Fruit fly (Drosophila melanogaster) whole organism, embryonic: ENCODE data around the gene CG3603.

Experiments
- Abd-B ChIP-seq: fragments of 200-800 bp; sonication (Bioruptor generic); optimal IDR thresholded peaks from 2 replicates; lab custom pipeline; 2018; ENCODE audit warnings: missing biosample characterization, mild to moderate bottlenecking, missing genetic modification characterization, moderate library complexity
- Blimp-1 ChIP-seq: fragments of 200-800 bp; sonication (Bioruptor generic); optimal IDR thresholded peaks from 3 replicates; lab custom pipeline; 2018; ENCODE audit warnings: missing biosample characterization, missing genetic modification characterization, mild to moderate bottlenecking, moderate library complexity, missing genetic modification reagents
- CG10543 ChIP-seq: fragments of 200-800 bp; sonication (Bioruptor generic); optimal IDR thresholded peaks from 3 replicates; lab custom pipeline; 2017; ENCODE audit warnings: missing biosample characterization, mild to moderate bottlenecking, missing genetic modification characterization, moderate library complexity
- CG10979 ChIP-seq: fragments of 200-800 bp; sonication (Bioruptor generic); optimal IDR thresholded peaks from 2 replicates; lab custom pipeline; 2018; ENCODE audit warnings: missing biosample characterization, mild to moderate bottlenecking, missing genetic modification characterization, moderate library complexity
- CG11504 ChIP-seq: fragments of 200-800 bp; sonication (Bioruptor generic); optimal IDR thresholded peaks from 3 replicates; lab custom pipeline; 2019; ENCODE audit warnings: missing biosample characterization, mild to moderate bottlenecking, missing genetic modification characterization, moderate library complexity
- CG12071 ChIP-seq: fragments of 200-800 bp; sonication (Bioruptor generic); optimal IDR thresholded peaks from 3 replicates; lab custom pipeline; 2018; ENCODE audit warnings: missing biosample characterization, mild to moderate bottlenecking, missing genetic modification characterization
- CG12659 ChIP-seq: fragments of 200-800 bp; sonication (Bioruptor generic); optimal IDR thresholded peaks from 3 replicates; lab custom pipeline; 2017; ENCODE audit warnings: mild to moderate bottlenecking, missing biosample characterization, missing genetic modification reagents, missing genetic modification characterization
- CG1647 ChIP-seq: fragments of 200-800 bp; sonication (Bioruptor generic); optimal IDR thresholded peaks from 3 replicates; lab custom pipeline; 2016; ENCODE audit warnings: missing biosample characterization, missing genetic modification characterization
- CG16779 ChIP-seq: fragments of 200-800 bp; sonication (Bioruptor generic); IDR thresholded peaks from 2 replicates; pipeline ENCODE4 v1.3.6; 2022; ENCODE audit warnings: missing biosample characterization, missing genetic modification characterization
- CG17361 ChIP-seq: fragments of 200-800 bp; sonication (Bioruptor generic); IDR thresholded peaks from 3 replicates; pipeline ENCODE4 v1.3.6; 2022; ENCODE audit warnings: missing biosample characterization, missing genetic modification characterization
- CG17829 ChIP-seq: fragments of 200-800 bp; optimal IDR thresholded peaks from 2 replicates; lab custom pipeline; 2019; ENCODE audit warnings: missing biosample characterization, mild to moderate bottlenecking, missing genetic modification characterization, moderate library complexity
- CG30431 ChIP-seq: fragments of 200-800 bp; sonication (Bioruptor generic); optimal IDR thresholded peaks from 2 replicates; lab custom pipeline; 2017; ENCODE audit warnings: missing biosample characterization, missing genetic modification characterization
- CG31441 ChIP-seq: fragments of 200-800 bp; sonication (Bioruptor generic); IDR thresholded peaks from 2 replicates; pipeline ENCODE4 v1.3.6; 2022; ENCODE audit warnings: missing biosample characterization, missing genetic modification characterization
- CG3281 ChIP-seq: fragments of 200-800 bp; sonication (Bioruptor generic); optimal IDR thresholded peaks from 3 replicates; lab custom pipeline; 2017; ENCODE audit warnings: missing biosample characterization, mild to moderate bottlenecking, missing genetic modification characterization
- CG3726 ChIP-seq: fragments of 200-800 bp; sonication (Bioruptor generic); IDR thresholded peaks from 3 replicates; pipeline ENCODE4, ENCODE4 v1.3.6; 2022; ENCODE audit warnings: missing biosample characterization, missing genetic modification characterization
- CG4820 ChIP-seq: fragments of 200-800 bp; sonication (Bioruptor generic); optimal IDR thresholded peaks from 3 replicates; lab custom pipeline; 2016; ENCODE audit warnings: missing biosample characterization, missing genetic modification characterization
- CG7271 ChIP-seq: fragments of 200-800 bp; sonication (Bioruptor generic); optimal IDR thresholded peaks from 2 replicates; lab custom pipeline; 2018; ENCODE audit warnings: missing biosample characterization, mild to moderate bottlenecking, missing genetic modification characterization, moderate library complexity
- CG7372 ChIP-seq: fragments of 200-800 bp; sonication (Bioruptor generic); IDR thresholded peaks from 2 replicates; pipeline ENCODE4 v1.3.6; 2022; ENCODE audit warnings: missing biosample characterization, missing genetic modification characterization
- Camta ChIP-seq: fragments of 200-800 bp; sonication (Bioruptor generic); optimal IDR thresholded peaks from 2 replicates; lab custom pipeline; 2016; ENCODE audit warnings: missing biosample characterization, missing genetic modification characterization
- CoRest ChIP-seq: fragments of 200-800 bp; sonication (Bioruptor generic); optimal IDR thresholded peaks from 3 replicates; lab custom pipeline; 2018; ENCODE audit warnings: missing biosample characterization, mild to moderate bottlenecking, missing genetic modification characterization, moderate library complexity
- Hr3 ChIP-seq: fragments of 200-800 bp; sonication (Bioruptor generic); optimal IDR thresholded peaks from 3 replicates; lab custom pipeline; 2016; ENCODE audit warnings: missing biosample characterization, missing genetic modification characterization
- MBD-R2 ChIP-seq: fragments of 200-800 bp; sonication (Bioruptor generic); IDR thresholded peaks from 2 replicates; pipeline ENCODE4 v1.3.6; 2022; ENCODE audit warnings: missing biosample characterization, missing genetic modification characterization
- Med ChIP-seq: fragments of 200-800 bp; sonication (Bioruptor generic); peaks from one replicate; lab custom pipeline; 2016; ENCODE audit warnings: missing biosample characterization, missing genetic modification characterization, mild to moderate bottlenecking, inconsistent platforms, moderate library complexity
- Meics ChIP-seq: fragments of 200-800 bp; sonication (Bioruptor generic); optimal IDR thresholded peaks from 2 replicates; lab custom pipeline; 2017; ENCODE audit warnings: missing biosample characterization, mild to moderate bottlenecking, missing genetic modification characterization
- Mes4 ChIP-seq: fragments of 200-800 bp; sonication (Bioruptor generic); optimal IDR thresholded peaks from 2 replicates; lab custom pipeline; 2016; ENCODE audit warnings: missing biosample characterization, missing genetic modification characterization
- Nf-YA ChIP-seq: fragments of 200-800 bp; sonication (Bioruptor generic); IDR thresholded peaks from 2 replicates; pipeline ENCODE4 v1.3.6; 2022; ENCODE audit warnings: missing biosample characterization, missing genetic modification characterization
- Ptx1 ChIP-seq: fragments of 200-800 bp; sonication (Bioruptor generic); IDR thresholded peaks from 2 replicates; pipeline ENCODE4 v1.3.6; 2022; ENCODE audit warnings: missing biosample characterization, missing genetic modification characterization
- Ssrp ChIP-seq: fragments of 200-800 bp; sonication (Bioruptor generic); optimal IDR thresholded peaks from 2 replicates; lab custom pipeline; 2018; ENCODE audit warnings: missing biosample characterization, mild to moderate bottlenecking, missing genetic modification characterization, moderate library complexity
- Trl ChIP-seq, 3 experiments: fragments of >200 bp in 2 of 3; fragments of 200-800 bp in 1 of 3; sonication (Bioruptor generic) in 1 of 3; optimal IDR thresholded peaks; 2 replicates in 1 of 3; 3 replicates in 2 of 3; lab custom pipeline; 2016 to 2017; ENCODE audit warnings: missing biosample characterization in 1 of 3, missing genetic modification characterization in 1 of 3
- amos ChIP-seq: fragments of 200-800 bp; sonication (Bioruptor generic); IDR thresholded peaks from 2 replicates; pipeline ENCODE4 v1.3.6; 2022; ENCODE audit warnings: missing biosample characterization, missing genetic modification characterization; ENCODE audit not compliant: partially characterized antibody
- cg ChIP-seq: fragments of 200-800 bp; sonication (Bioruptor generic); optimal IDR thresholded peaks from 3 replicates; lab custom pipeline; 2019; ENCODE audit warnings: missing biosample characterization, mild to moderate bottlenecking, missing genetic modification characterization, moderate library complexity
- croc ChIP-seq: fragments of 200-800 bp; sonication (Bioruptor generic); conservative IDR thresholded peaks from 3 replicates; pipeline ENCODE4 v1.3.6; 2022; ENCODE audit warnings: missing biosample characterization, missing genetic modification characterization
- esg ChIP-seq: fragments of 200-800 bp; sonication (Bioruptor generic); conservative IDR thresholded peaks from 2 replicates; pipeline ENCODE4 v1.3.6; 2022; ENCODE audit warnings: missing biosample characterization, missing genetic modification characterization
- hkb ChIP-seq, 2 experiments: fragments of 200-800 bp in 1 of 2; fragments of >200 bp in 1 of 2; sonication (Bioruptor generic) in 1 of 2; IDR thresholded peaks in 1 of 2; optimal IDR thresholded peaks in 1 of 2; 2 replicates each; pipeline versions ENCODE4 v1.3.6 to Lab custom; 2017 to 2022; ENCODE audit warnings: missing biosample characterization in 1 of 2, missing genetic modification characterization in 1 of 2
- jigr1 ChIP-seq: fragments of 200-800 bp; sonication (Bioruptor generic); IDR thresholded peaks from 3 replicates; pipeline ENCODE4 v1.3.6; 2022; ENCODE audit warnings: missing biosample characterization, missing genetic modification characterization
- jing ChIP-seq: fragments of 200-800 bp; sonication (Bioruptor generic); optimal IDR thresholded peaks from 2 replicates; lab custom pipeline; 2018; ENCODE audit warnings: missing biosample characterization, mild to moderate bottlenecking, missing genetic modification characterization
- klu ChIP-seq: fragments of 200-800 bp; sonication (Bioruptor generic); IDR thresholded peaks from 2 replicates; pipeline ENCODE4 v1.3.6; 2022; ENCODE audit warnings: missing biosample characterization, missing genetic modification characterization
- org-1 ChIP-seq: fragments of 200-800 bp; sonication (Bioruptor generic); optimal IDR thresholded peaks from 2 replicates; lab custom pipeline; 2017; ENCODE audit warnings: missing biosample characterization, missing genetic modification characterization
- pan ChIP-seq, 4 experiments: fragments of >200 bp in 3 of 4; fragments of 200-800 bp in 1 of 4; sonication (Bioruptor generic) in 1 of 4; optimal IDR thresholded peaks in 3 of 4; IDR thresholded peaks in 1 of 4; 2 replicates each; pipeline versions ENCODE4 v1.3.6 to Lab custom; 2017 to 2022; ENCODE audit warnings: missing biosample characterization in 2 of 4, missing genetic modification characterization in 2 of 4, mixed read lengths in 1 of 4
- pb ChIP-seq: fragments of 200-800 bp; sonication (Bioruptor generic); optimal IDR thresholded peaks from 3 replicates; lab custom pipeline; 2016; ENCODE audit warnings: missing biosample characterization, missing genetic modification characterization
- ranshi ChIP-seq: fragments of 200-800 bp; sonication (Bioruptor generic); IDR thresholded peaks from 2 replicates; pipeline ENCODE4 v1.3.6; 2022; ENCODE audit warnings: missing biosample characterization, missing genetic modification characterization
- repo ChIP-seq: fragments of 200-800 bp; sonication (Bioruptor generic); optimal IDR thresholded peaks from 2 replicates; lab custom pipeline; 2016; ENCODE audit warnings: missing biosample characterization, missing genetic modification characterization
- scrt ChIP-seq: fragments of 200-800 bp; sonication (Bioruptor generic); optimal IDR thresholded peaks from 2 replicates; lab custom pipeline; 2018; ENCODE audit warnings: missing biosample characterization, mild to moderate bottlenecking, missing genetic modification characterization, moderate library complexity
- sens ChIP-seq: fragments of 200-800 bp; sonication (Bioruptor generic); peaks from one replicate; lab custom pipeline; 2016; ENCODE audit warnings: missing biosample characterization, missing genetic modification characterization
- slou ChIP-seq: fragments of 200-800 bp; sonication (Bioruptor generic); optimal IDR thresholded peaks from 3 replicates; lab custom pipeline; 2016; ENCODE audit warnings: missing biosample characterization, missing genetic modification characterization
- vnd ChIP-seq: fragments of 200-800 bp; sonication (Bioruptor generic); IDR thresholded peaks from 3 replicates; pipeline ENCODE4 v1.3.6; 2022; ENCODE audit warnings: missing biosample characterization, missing genetic modification characterization; ENCODE audit not compliant: partially characterized antibody
- yki ChIP-seq: fragments of >200 bp; optimal IDR thresholded peaks from 3 replicates; lab custom pipeline; 2018

CG3603 gene

DNA sequence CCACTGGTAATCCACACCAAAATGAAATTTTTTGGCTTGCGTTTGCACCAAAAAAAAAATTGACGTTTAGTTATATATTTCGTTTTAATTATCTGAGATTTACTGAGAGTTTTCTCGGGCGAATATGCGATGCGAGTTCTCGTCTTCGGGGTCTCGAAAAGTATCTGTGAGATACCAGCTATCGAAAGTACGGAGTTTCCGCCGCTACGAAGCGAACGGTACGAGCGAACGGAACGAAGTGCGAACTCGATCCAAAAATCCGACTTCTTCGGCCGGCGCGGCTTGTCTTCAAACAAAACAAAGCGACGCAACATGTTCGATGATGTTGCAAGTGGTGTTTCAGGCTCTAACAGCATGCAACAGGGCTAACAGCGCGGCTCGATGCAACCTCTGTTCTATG lies 25.8 kb downstream of the CG3603 start, which contains the start of gene rst (continued):
- TF ChIP-seq esg (GFP tag; lab: Robert Waterston, UW) (no peak), Trl (optimal IDR thresholded peaks at IDR 0.05; lab: Kevin White, UChicago) (no peak), Trl (GFP tag; optimal IDR thresholded peaks at IDR 0.05; lab: Kevin White, UChicago) (no peak), cg (GFP tag; lab: Kevin White, UChicago) (no peak), pb (GFP tag; lab: Kevin White, UChicago) (no peak), CG7271 (tag; lab: Kevin White, UChicago) (no peak), CG11504 (peak; percentile 15), ranshi (GFP tag; lab: Robert Waterston, UW) (no peak), sens (GFP tag; lab: Kevin White, UChicago) (peak; percentile 93), CG7372 (GFP tag; lab: Robert Waterston, UW) (no peak), jing (GFP tag; lab: Kevin White, UChicago) (no peak)

DNA sequence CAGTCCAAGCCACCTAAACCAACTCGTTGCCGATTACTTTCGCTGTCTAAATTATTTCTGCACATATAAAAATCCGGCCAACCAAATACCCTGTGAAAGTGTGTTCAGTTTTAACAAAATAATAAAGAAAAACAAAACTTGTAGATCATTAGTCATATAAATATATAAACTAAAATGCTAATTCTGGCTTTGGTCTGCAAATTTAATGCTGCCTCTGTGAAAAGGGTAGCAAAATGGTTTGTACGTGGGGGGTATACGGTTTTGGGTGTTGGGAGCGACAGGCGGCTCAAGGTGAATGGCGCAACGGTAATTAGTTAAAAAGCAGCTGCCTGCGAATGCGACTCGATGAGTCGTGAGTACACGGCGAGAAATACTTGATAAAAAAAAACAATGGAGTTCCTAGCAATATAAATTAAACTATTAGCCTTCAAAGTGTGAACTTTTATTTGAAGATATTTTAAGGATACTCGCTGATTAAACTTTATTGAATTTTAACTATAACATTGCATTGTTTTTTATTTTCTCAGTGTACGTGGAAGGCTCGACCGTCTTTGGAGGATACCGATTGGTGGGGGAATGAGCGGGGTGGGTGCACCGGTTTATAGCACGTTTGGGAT lies 30.1 kb downstream of the CG3603 start:
- TF ChIP-seq CG17361 (GFP tag; lab: Robert Waterston, UW): peak; percentile 45; the same call in 1 of the 3 replicates
- TF ChIP-seq yki (lab: Kevin White, UChicago): no peak
- no peak for TF ChIP-seq klu (GFP tag; lab: Robert Waterston, UW)
- peak; percentile 6 for TF ChIP-seq scrt
- TF ChIP-seq vnd (GFP tag; lab: Robert Waterston, UW): no peak
- TF ChIP-seq hkb (optimal IDR thresholded peaks at IDR 0.05; lab: Kevin White, UChicago): no peak
- peak; percentile 42; the same call in 1 of the 2 replicates for TF ChIP-seq hkb (GFP tag; IDR thresholded peaks at IDR 0.05; lab: Robert Waterston, UW)
- peak; percentile 11 for TF ChIP-seq CG17829 (tag; lab: Kevin White, UChicago)
- TF ChIP-seq CG1647 (GFP tag; lab: Kevin White, UChicago): no peak
- no peak for TF ChIP-seq pan (optimal IDR thresholded peaks at IDR 0.05; lab: Kevin White, UChicago)
- TF ChIP-seq pan (GFP tag; optimal IDR thresholded peaks at IDR 0.05 in 1 of 2, IDR thresholded peaks at IDR 0.05 in 1 of 2): peak in 1 of 2 experiments; percentile 32
- TF ChIP-seq CG16779 (GFP tag; lab: Robert Waterston, UW): no peak
- TF ChIP-seq Ptx1 (GFP tag; lab: Robert Waterston, UW): peak; percentile 34; the same call in 1 of the 2 replicates
- no peak for TF ChIP-seq CG12071 (GFP tag; lab: Kevin White, UChicago)
- TF ChIP-seq slou (GFP tag; lab: Kevin White, UChicago): no peak
- no peak for TF ChIP-seq Meics (GFP tag; lab: Kevin White, UChicago)
- TF ChIP-seq CG10979 (tag; lab: Kevin White, UChicago): peak; percentile 67
- TF ChIP-seq Blimp-1: peak; percentile 46
- peak; percentile 5 for TF ChIP-seq CoRest (tag; lab: Kevin White, UChicago)
- peak; percentile 33 for TF ChIP-seq CG30431 (GFP tag; lab: Kevin White, UChicago)
- TF ChIP-seq CG3726: 0 out of 3 replicates have a peak, but pooled peaks have one; percentile 29
- TF ChIP-seq CG10543 (GFP tag; lab: Kevin White, UChicago): no peak
- no peak for TF ChIP-seq CG3281 (GFP tag; lab: Kevin White, UChicago)
- no peak for TF ChIP-seq Mes4 (GFP tag; lab: Kevin White, UChicago)
- no peak for TF ChIP-seq CG12659 (GFP tag; lab: Kevin White, UChicago)
- peak; percentile 14 for TF ChIP-seq org-1 (GFP tag; lab: Kevin White, UChicago)
- peak; percentile 52; the same call in 1 of the 2 replicates for TF ChIP-seq CG31441
- no peak for TF ChIP-seq repo
- TF ChIP-seq Hr3 (GFP tag; lab: Kevin White, UChicago): peak; percentile 52
- TF ChIP-seq Nf-YA (GFP tag; lab: Robert Waterston, UW): no peak
- TF ChIP-seq croc (GFP tag; lab: Robert Waterston, UW): no peak
- no peak for TF ChIP-seq amos (GFP tag; lab: Robert Waterston, UW)
- TF ChIP-seq CG4820 (GFP tag; lab: Kevin White, UChicago): peak; percentile 56
- TF ChIP-seq jigr1: no peak
- TF ChIP-seq Med (GFP tag; lab: Kevin White, UChicago): peak; percentile 77
- no peak for TF ChIP-seq MBD-R2 (GFP tag; lab: Robert Waterston, UW)
- peak; percentile 33 for TF ChIP-seq Camta (GFP tag; lab: Kevin White, UChicago)
- peak; percentile 11 for TF ChIP-seq Abd-B (GFP tag; lab: Kevin White, UChicago)
- TF ChIP-seq Ssrp (tag; lab: Kevin White, UChicago): peak; percentile 15
- TF ChIP-seq esg (GFP tag; lab: Robert Waterston, UW): no peak
